Fruit fly (Drosophila melanogaster) Kc167 (cell line): ENCODE measurements around the gene CG31029.

ENCODE experiments used
- Myc ChIP-seq: fragments of >200 bp; optimal IDR thresholded peaks from 2 replicates; lab custom pipeline; 2017; ENCODE audit warnings: missing external identifiers
- Sin3A ChIP-seq: fragments of >200 bp; optimal IDR thresholded peaks from 2 replicates; lab custom pipeline; 2018; ENCODE audit warnings: missing external identifiers
- h ChIP-seq: fragments of >200 bp; optimal IDR thresholded peaks from 3 replicates; lab custom pipeline; 2018; ENCODE audit warnings: missing external identifiers
- insv ChIP-seq: fragments of >200 bp; optimal IDR thresholded peaks from 3 replicates; lab custom pipeline; 2018; ENCODE audit warnings: missing external identifiers
- psq ChIP-seq: fragments of >200 bp; optimal IDR thresholded peaks from 2 replicates; lab custom pipeline; 2017; ENCODE audit warnings: missing external identifiers
- ttk ChIP-seq: sonication (Bioruptor generic); optimal IDR thresholded peaks from 2 replicates; lab custom pipeline; 2017; ENCODE audit warnings: missing external identifiers

CG31029 gene

dm6 chr3R:30110959-30111358 lies 21.2 kb downstream of the CG31029 start:
- no peak for TF ChIP-seq insv
- no peak for TF ChIP-seq ttk (lab: Kevin White, UChicago)
- no peak for TF ChIP-seq Sin3A (lab: Kevin White, UChicago)
- no peak for TF ChIP-seq h (lab: Kevin White, UChicago)
- TF ChIP-seq psq (lab: Kevin White, UChicago): no peak
- no peak for TF ChIP-seq Myc (lab: Kevin White, UChicago)

dm6 chr3R:30109380-30109779 lies 22.8 kb downstream of the CG31029 start:
- TF ChIP-seq psq (lab: Kevin White, UChicago) (no peak), insv (no peak), Sin3A (lab: Kevin White, UChicago) (no peak), h (lab: Kevin White, UChicago) (no peak), ttk (lab: Kevin White, UChicago) (no peak), Myc (lab: Kevin White, UChicago) (no peak)

- no peak for TF ChIP-seq ttk (lab: Kevin White, UChicago)
- TF ChIP-seq Sin3A (lab: Kevin White, UChicago): no peak
- TF ChIP-seq psq (lab: Kevin White, UChicago): no peak
- no peak for TF ChIP-seq insv
- TF ChIP-seq Myc (lab: Kevin White, UChicago): no peak
- TF ChIP-seq h (lab: Kevin White, UChicago): no peak
Observed at dm6 chr3R:30108639-30109038, 23.6 kb downstream of the CG31029 start.

- TF ChIP-seq ttk (lab: Kevin White, UChicago): no peak
- no peak for TF ChIP-seq psq (lab: Kevin White, UChicago)
- no peak for TF ChIP-seq h (lab: Kevin White, UChicago)
- no peak for TF ChIP-seq Sin3A (lab: Kevin White, UChicago)
- TF ChIP-seq Myc (lab: Kevin White, UChicago): no peak
- no peak for TF ChIP-seq insv
Observed at dm6 chr3R:30107718-30108117, 24.5 kb downstream of the CG31029 start.

dm6 chr3R:30106562-30106961 lies 25.6 kb downstream of the CG31029 start:
- TF ChIP-seq psq (lab: Kevin White, UChicago): no peak

- TF ChIP-seq Myc (lab: Kevin White, UChicago) (no peak), Sin3A (lab: Kevin White, UChicago) (no peak), psq (lab: Kevin White, UChicago) (no peak), insv (no peak), ttk (lab: Kevin White, UChicago) (no peak), h (lab: Kevin White, UChicago) (no peak)
Observed at dm6 chr3R:30105808-30106207, 26.4 kb downstream of the CG31029 start.

dm6 chr3R:30104912-30105510 lies 27.2 kb downstream of the CG31029 start:
- TF ChIP-seq Myc (lab: Kevin White, UChicago): no peak

- TF ChIP-seq Sin3A (lab: Kevin White, UChicago): no peak
- no peak for TF ChIP-seq ttk (lab: Kevin White, UChicago)
- no peak for TF ChIP-seq h (lab: Kevin White, UChicago)
- no peak for TF ChIP-seq psq (lab: Kevin White, UChicago)
- TF ChIP-seq Myc (lab: Kevin White, UChicago): no peak
- no peak for TF ChIP-seq insv
Observed at dm6 chr3R:30102806-30103619, 29.2 kb downstream of the CG31029 start.

- TF ChIP-seq insv (no peak), Myc (lab: Kevin White, UChicago) (no peak), ttk (lab: Kevin White, UChicago) (no peak), h (lab: Kevin White, UChicago) (no peak), psq (lab: Kevin White, UChicago) (no peak), Sin3A (lab: Kevin White, UChicago) (no peak)
Observed at dm6 chr3R:30101389-30101935, 30.7 kb downstream of the CG31029 start.

- TF ChIP-seq Myc (lab: Kevin White, UChicago) (no peak), ttk (lab: Kevin White, UChicago) (no peak), Sin3A (lab: Kevin White, UChicago) (no peak), h (lab: Kevin White, UChicago) (no peak), insv (no peak), psq (lab: Kevin White, UChicago) (no peak)
Observed at dm6 chr3R:30100976-30101332, 31.2 kb downstream of the CG31029 start.

- TF ChIP-seq ttk (lab: Kevin White, UChicago) (no peak), Myc (lab: Kevin White, UChicago) (no peak), h (lab: Kevin White, UChicago) (no peak), Sin3A (lab: Kevin White, UChicago) (no peak)
Observed at dm6 chr3R:30100325-30100975, 31.7 kb downstream of the CG31029 start.
